Fruit fly (Drosophila melanogaster) whole organism, embryonic: ENCODE measurements around the gene CG42525.

ENCODE experiments used
- Ada2b ChIP-seq: fragments of 200-800 bp; sonication (Bioruptor generic); IDR thresholded peaks from 2 replicates; pipeline ENCODE4 v1.3.6; 2022; ENCODE audit warnings: missing biosample characterization, missing genetic modification characterization
- Asciz ChIP-seq: fragments of 200-800 bp; sonication (Bioruptor generic); optimal IDR thresholded peaks from 2 replicates; lab custom pipeline; 2017; ENCODE audit warnings: missing biosample characterization, mild to moderate bottlenecking, missing genetic modification characterization, missing genetic modification reagents
- C15 ChIP-seq: fragments of 200-800 bp; sonication (Bioruptor generic); IDR thresholded peaks from 3 replicates; pipeline ENCODE4 v1.3.6; 2022; ENCODE audit warnings: missing biosample characterization, missing genetic modification characterization
- CG10147 ChIP-seq: fragments of 200-800 bp; sonication (Bioruptor generic); optimal IDR thresholded peaks from 2 replicates; lab custom pipeline; 2019; ENCODE audit warnings: missing biosample characterization, mild to moderate bottlenecking, missing genetic modification characterization, moderate library complexity
- CG10565 ChIP-seq: fragments of 200-800 bp; sonication (Bioruptor generic); optimal IDR thresholded peaks from 3 replicates; lab custom pipeline; 2016; ENCODE audit warnings: missing biosample characterization, mild to moderate bottlenecking, missing genetic modification characterization
- CG11247 ChIP-seq: fragments of 200-800 bp; sonication (Bioruptor generic); IDR thresholded peaks from 2 replicates; pipeline ENCODE4 v1.3.6; 2022; ENCODE audit warnings: missing biosample characterization, missing genetic modification characterization
- CG11560 ChIP-seq: fragments of 200-800 bp; sonication (Bioruptor generic); IDR thresholded peaks from 3 replicates; pipeline ENCODE4 v1.3.6; 2022; ENCODE audit warnings: missing biosample characterization, missing genetic modification characterization
- CG17186 ChIP-seq: fragments of 200-800 bp; sonication (Bioruptor generic); optimal IDR thresholded peaks from 3 replicates; lab custom pipeline; 2017; ENCODE audit warnings: missing biosample characterization, missing genetic modification reagents, missing genetic modification characterization
- CG17328 ChIP-seq: fragments of 200-800 bp; sonication (Bioruptor generic); IDR thresholded peaks from 2 replicates; pipeline ENCODE4 v1.3.6; 2022; ENCODE audit warnings: missing biosample characterization, missing genetic modification characterization
- CG17385 ChIP-seq: fragments of 200-800 bp; sonication (Bioruptor generic); optimal IDR thresholded peaks from 3 replicates; lab custom pipeline; 2018; ENCODE audit warnings: missing biosample characterization, mild to moderate bottlenecking, missing genetic modification characterization
- CG18262 ChIP-seq: fragments of 200-800 bp; optimal IDR thresholded peaks from 3 replicates; lab custom pipeline; 2019; ENCODE audit warnings: missing biosample characterization, mild to moderate bottlenecking, missing genetic modification characterization, moderate library complexity
- CG34422 ChIP-seq: fragments of 200-800 bp; sonication (Bioruptor generic); IDR thresholded peaks from 3 replicates; pipeline ENCODE4 v1.3.6; 2022; ENCODE audit warnings: missing biosample characterization, missing genetic modification characterization
- CG43689 ChIP-seq: fragments of 200-800 bp; sonication (Bioruptor generic); IDR thresholded peaks from 2 replicates; pipeline ENCODE4 v1.3.6; 2022; ENCODE audit warnings: missing biosample characterization, missing genetic modification characterization
- CG5953 ChIP-seq: fragments of 200-800 bp; sonication (Bioruptor generic); IDR thresholded peaks from 2 replicates; pipeline ENCODE4 v1.3.6; 2022; ENCODE audit warnings: missing biosample characterization, missing genetic modification characterization
- CG6175 ChIP-seq: fragments of 200-800 bp; sonication (Bioruptor generic); IDR thresholded peaks from 3 replicates; pipeline ENCODE4 v1.3.6; 2022; ENCODE audit warnings: missing biosample characterization, missing genetic modification characterization
- CG7271 ChIP-seq: fragments of 200-800 bp; sonication (Bioruptor generic); optimal IDR thresholded peaks from 2 replicates; lab custom pipeline; 2018; ENCODE audit warnings: missing biosample characterization, mild to moderate bottlenecking, missing genetic modification characterization, moderate library complexity
- CG7928 ChIP-seq: fragments of 200-800 bp; sonication (Bioruptor generic); optimal IDR thresholded peaks from 2 replicates; lab custom pipeline; 2017; ENCODE audit warnings: missing biosample characterization, mild to moderate bottlenecking, missing genetic modification characterization
- CG7987 ChIP-seq: fragments of 200-800 bp; sonication (Bioruptor generic); optimal IDR thresholded peaks from 2 replicates; lab custom pipeline; 2018; ENCODE audit warnings: missing biosample characterization, mild to moderate bottlenecking, missing genetic modification characterization, moderate library complexity
- CG8478 ChIP-seq: fragments of >200 bp; optimal IDR thresholded peaks from 2 replicates; lab custom pipeline; 2018
- CG8944 ChIP-seq: fragments of 200-800 bp; sonication (Bioruptor generic); optimal IDR thresholded peaks from 3 replicates; lab custom pipeline; 2016; ENCODE audit warnings: missing biosample characterization, missing genetic modification characterization
- Dll ChIP-seq: fragments of 200-800 bp; sonication (Bioruptor generic); IDR thresholded peaks from 4 replicates; pipeline ENCODE4 v1.3.6; 2022; ENCODE audit warnings: missing biosample characterization, missing genetic modification characterization; ENCODE audit not compliant: partially characterized antibody
- Gsc ChIP-seq: fragments of 200-800 bp; sonication (Bioruptor generic); IDR thresholded peaks from 2 replicates; pipeline ENCODE4 v1.3.6; 2022; ENCODE audit warnings: missing biosample characterization, missing genetic modification characterization
- HLH3B ChIP-seq: fragments of 200-800 bp; sonication (Bioruptor generic); IDR thresholded peaks from 2 replicates; pipeline ENCODE4 v1.3.6; 2022; ENCODE audit warnings: missing biosample characterization, missing genetic modification characterization
- Hmx ChIP-seq: fragments of 200-800 bp; sonication (Bioruptor generic); optimal IDR thresholded peaks from 2 replicates; lab custom pipeline; 2016; ENCODE audit warnings: missing biosample characterization, missing genetic modification characterization
- Kr ChIP-seq: fragments of 200-800 bp; sonication (Bioruptor generic); optimal IDR thresholded peaks from 2 replicates; lab custom pipeline; 2017; ENCODE audit warnings: missing biosample characterization, mild to moderate bottlenecking, missing genetic modification characterization
- Mrtf ChIP-seq: fragments of 200-800 bp; sonication (Bioruptor generic); IDR thresholded peaks from 3 replicates; pipeline ENCODE4 v1.3.6; 2022; ENCODE audit warnings: missing biosample characterization, missing genetic modification characterization
- Nf-YC ChIP-seq: fragments of 200-800 bp; optimal IDR thresholded peaks from 3 replicates; lab custom pipeline; 2019; ENCODE audit warnings: missing biosample characterization, mild to moderate bottlenecking, missing genetic modification characterization, moderate library complexity
- Usf ChIP-seq: fragments of 200-800 bp; sonication (Bioruptor generic); optimal IDR thresholded peaks from 2 replicates; lab custom pipeline; 2017; ENCODE audit warnings: missing genotype, missing biosample characterization, missing genetic modification characterization
- abd-A ChIP-seq: fragments of 200-800 bp; sonication (Bioruptor generic); optimal IDR thresholded peaks from 3 replicates; lab custom pipeline; 2019; ENCODE audit warnings: missing biosample characterization, mild to moderate bottlenecking, missing genetic modification characterization, moderate library complexity
- bbx ChIP-seq: fragments of 200-800 bp; sonication (Bioruptor generic); IDR thresholded peaks from 2 replicates; pipeline ENCODE4 v1.3.6; 2022; ENCODE audit warnings: missing biosample characterization, missing genetic modification characterization; ENCODE audit not compliant: partially characterized antibody
- bowl ChIP-seq: fragments of 200-800 bp; sonication (Bioruptor generic); IDR thresholded peaks from 2 replicates; pipeline ENCODE4 v1.3.6; 2022; ENCODE audit warnings: missing biosample characterization, missing genetic modification characterization
- btn ChIP-seq: fragments of 200-800 bp; sonication (Bioruptor generic); optimal IDR thresholded peaks from 2 replicates; lab custom pipeline; 2016; ENCODE audit warnings: missing biosample characterization, missing genetic modification characterization
- fd3F ChIP-seq: fragments of 200-800 bp; sonication (Bioruptor generic); optimal IDR thresholded peaks from 2 replicates; lab custom pipeline; 2018; ENCODE audit warnings: missing biosample characterization, mild to moderate bottlenecking, missing genetic modification characterization, moderate library complexity
- fd64A ChIP-seq: fragments of 200-800 bp; sonication (Bioruptor generic); optimal IDR thresholded peaks from 3 replicates; lab custom pipeline; 2018; ENCODE audit warnings: missing biosample characterization, mild to moderate bottlenecking, missing genetic modification characterization
- grn ChIP-seq: fragments of 200-800 bp; sonication (Bioruptor generic); optimal IDR thresholded peaks from 3 replicates; lab custom pipeline; 2017; ENCODE audit warnings: missing biosample characterization, missing genetic modification characterization
- hkb ChIP-seq, 2 experiments: fragments of 200-800 bp in 1 of 2; fragments of >200 bp in 1 of 2; sonication (Bioruptor generic) in 1 of 2; IDR thresholded peaks in 1 of 2; optimal IDR thresholded peaks in 1 of 2; 2 replicates each; pipeline versions ENCODE4 v1.3.6 to Lab custom; 2017 to 2022; ENCODE audit warnings: missing biosample characterization in 1 of 2, missing genetic modification characterization in 1 of 2
- ind ChIP-seq: fragments of 200-800 bp; sonication (Bioruptor generic); optimal IDR thresholded peaks from 3 replicates; lab custom pipeline; 2016; ENCODE audit warnings: missing biosample characterization, missing genetic modification characterization
- jing ChIP-seq: fragments of 200-800 bp; sonication (Bioruptor generic); optimal IDR thresholded peaks from 2 replicates; lab custom pipeline; 2018; ENCODE audit warnings: missing biosample characterization, mild to moderate bottlenecking, missing genetic modification characterization
- prd ChIP-seq, 3 experiments: fragments of >200 bp in 2 of 3; fragments of 200-800 bp in 1 of 3; sonication (Bioruptor generic) in 1 of 3; optimal IDR thresholded peaks in 2 of 3; IDR thresholded peaks in 1 of 3; 2 replicates in 2 of 3; 3 replicates in 1 of 3; pipeline versions ENCODE4 v1.3.6 to Lab custom; 2017 to 2022; ENCODE audit warnings: missing biosample characterization in 1 of 3, missing genetic modification characterization in 1 of 3
- row ChIP-seq: fragments of 200-800 bp; sonication (Bioruptor generic); IDR thresholded peaks from 3 replicates; pipeline ENCODE4 v1.3.6; 2022; ENCODE audit warnings: missing biosample characterization, missing genetic modification characterization
- sim ChIP-seq: fragments of 200-800 bp; sonication (Bioruptor generic); IDR thresholded peaks from 2 replicates; pipeline ENCODE4 v1.3.6; 2022; ENCODE audit warnings: missing biosample characterization, missing genetic modification characterization
- sna ChIP-seq: fragments of 200-800 bp; sonication (Bioruptor generic); IDR thresholded peaks from 2 replicates; pipeline ENCODE4 v1.3.6; 2022; ENCODE audit warnings: missing biosample characterization, missing genetic modification characterization; ENCODE audit not compliant: partially characterized antibody
- trh ChIP-seq: fragments of 200-800 bp; sonication (Bioruptor generic); optimal IDR thresholded peaks from 2 replicates; lab custom pipeline; 2016; ENCODE audit warnings: missing biosample characterization, missing genetic modification characterization
- tup ChIP-seq: fragments of 200-800 bp; sonication (Bioruptor generic); optimal IDR thresholded peaks from 2 replicates; lab custom pipeline; 2016; ENCODE audit warnings: missing biosample characterization, mild to moderate bottlenecking, missing genetic modification characterization, moderate library complexity
- usp ChIP-seq: fragments of >200 bp; optimal IDR thresholded peaks from 2 replicates; lab custom pipeline; 2017; ENCODE audit warnings: missing biosample characterization, missing genetic modification characterization
- vfl ChIP-seq: fragments of 200-800 bp; sonication (Bioruptor generic); optimal IDR thresholded peaks from 2 replicates; lab custom pipeline; 2016; ENCODE audit warnings: missing biosample characterization, missing genetic modification characterization
- zen ChIP-seq: fragments of 200-800 bp; sonication (Bioruptor generic); optimal IDR thresholded peaks from 3 replicates; lab custom pipeline; 2018; ENCODE audit warnings: missing biosample characterization, mild to moderate bottlenecking, missing genetic modification characterization, moderate library complexity
- zf30C ChIP-seq: fragments of 200-800 bp; sonication (Bioruptor generic); optimal IDR thresholded peaks from 3 replicates; lab custom pipeline; 2018; ENCODE audit warnings: missing biosample characterization, mild to moderate bottlenecking, missing genetic modification characterization

Gene CG42525

dm6 chr3L:3198447-3199402, 9.2 kb upstream of the CG42525 start, which contains the start of the genes CG32276 and gry (continued):
- no peak for TF ChIP-seq grn
- peak; percentile 73 for TF ChIP-seq CG34422 (GFP tag; lab: Robert Waterston, UW)
- peak; percentile 63 for TF ChIP-seq tup (GFP tag; lab: Kevin White, UChicago)
- TF ChIP-seq ind = peak; percentile 81
- no peak for TF ChIP-seq CG8478 (lab: Kevin White, UChicago)
- TF ChIP-seq CG43689 (GFP tag; lab: Robert Waterston, UW) = no peak
- TF ChIP-seq CG17186 = peak; percentile 81
- peak; percentile 77 for TF ChIP-seq vfl (GFP tag; lab: Kevin White, UChicago)
- peak; percentile 82 for TF ChIP-seq CG8944
- no peak for TF ChIP-seq Hmx (GFP tag; lab: Kevin White, UChicago)
- no peak for TF ChIP-seq prd (optimal IDR thresholded peaks at IDR 0.05; lab: Kevin White, UChicago)
- peak; percentile 82 for TF ChIP-seq prd (GFP tag; IDR thresholded peaks at IDR 0.05; lab: Robert Waterston, UW)
- peak; percentile 54 for TF ChIP-seq CG11247 (GFP tag; lab: Robert Waterston, UW)
- peak; percentile 75 for TF ChIP-seq CG18262 (tag; lab: Kevin White, UChicago)
- peak; percentile 8 for TF ChIP-seq CG7271 (tag; lab: Kevin White, UChicago)
- peak; percentile 74 for TF ChIP-seq CG7987 (GFP tag; lab: Kevin White, UChicago)
- no peak for TF ChIP-seq usp (GFP tag; lab: Kevin White, UChicago)
- no peak for TF ChIP-seq C15 (GFP tag; lab: Robert Waterston, UW)
- TF ChIP-seq fd64A = no peak
- peak; percentile 26 for TF ChIP-seq CG10565 (GFP tag; lab: Kevin White, UChicago)
- peak; percentile 72 for TF ChIP-seq Ada2b (GFP tag; lab: Robert Waterston, UW)
- TF ChIP-seq Gsc (GFP tag; lab: Robert Waterston, UW) = no peak
- TF ChIP-seq bowl (GFP tag; lab: Robert Waterston, UW) = no peak
- no peak for TF ChIP-seq zf30C (GFP tag; lab: Kevin White, UChicago)
- peak; percentile 43; the same call in 1 of the 4 replicates for TF ChIP-seq Dll
- TF ChIP-seq bbx (GFP tag; lab: Robert Waterston, UW) = no peak
- TF ChIP-seq trh (GFP tag; lab: Kevin White, UChicago) = peak; percentile 63
- TF ChIP-seq sna (GFP tag; lab: Robert Waterston, UW) = no peak
- TF ChIP-seq Nf-YC = no peak
- TF ChIP-seq sim (GFP tag; lab: Robert Waterston, UW) = no peak
- TF ChIP-seq hkb (optimal IDR thresholded peaks at IDR 0.05; lab: Kevin White, UChicago) = peak; percentile 33
- TF ChIP-seq hkb (GFP tag; IDR thresholded peaks at IDR 0.05; lab: Robert Waterston, UW) = peak; percentile 65
- TF ChIP-seq zen (tag; lab: Kevin White, UChicago) = peak; percentile 69
- no peak for TF ChIP-seq abd-A
- 0 out of 3 replicates have a peak, but pooled peaks have one; percentile 12 for TF ChIP-seq CG6175
- peak; percentile 64 for TF ChIP-seq CG17385 (GFP tag; lab: Kevin White, UChicago)
- peak; percentile 93 for TF ChIP-seq row
- peak; percentile 58 for TF ChIP-seq btn (GFP tag; lab: Kevin White, UChicago)
- TF ChIP-seq Usf (GFP tag; lab: Kevin White, UChicago) = peak; percentile 11
- TF ChIP-seq Asciz = no peak
- TF ChIP-seq CG5953 (GFP tag; lab: Robert Waterston, UW) = no peak
- peak; percentile 54 for TF ChIP-seq HLH3B (GFP tag; lab: Robert Waterston, UW)
- no peak for TF ChIP-seq CG10147
- TF ChIP-seq CG17328 (GFP tag; lab: Robert Waterston, UW) = peak; percentile 78
- TF ChIP-seq jing (GFP tag; lab: Kevin White, UChicago) = no peak
- no peak for TF ChIP-seq CG11560 (tag; lab: Robert Waterston, UW)
- TF ChIP-seq CG7928 (GFP tag; lab: Kevin White, UChicago) = peak; percentile 99
- TF ChIP-seq Mrtf (GFP tag; lab: Robert Waterston, UW) = no peak
- TF ChIP-seq Kr (GFP tag; lab: Kevin White, UChicago) = no peak
- peak; percentile 53 for TF ChIP-seq fd3F
